Worm (Caenorhabditis elegans) whole organism, mixed stage, embryonic: Measurements from ENCODE around the gene E02C12.9.

ENCODE experiments used
- drap-1 ChIP-seq: fragments of 200-800 bp; sonication (Bioruptor generic); optimal IDR thresholded peaks from 3 replicates; lab custom pipeline; 2018; ENCODE audit warnings: mild to moderate bottlenecking, missing genetic modification characterization, missing compliant biosample characterization
- elt-3 ChIP-seq: fragments of 150-350 bp; optimal IDR thresholded peaks from 2 replicates; lab custom pipeline; 2014; ENCODE audit warnings: missing biosample characterization, missing genetic modification characterization
- mep-1 ChIP-seq: fragments of 150-350 bp; optimal IDR thresholded peaks from 2 replicates; lab custom pipeline; 2017; ENCODE audit warnings: missing biosample characterization, missing genetic modification reagents, missing genetic modification characterization, inconsistent platforms
- pha-4 ChIP-seq: fragments of 150-350 bp; optimal IDR thresholded peaks from 2 replicates; lab custom pipeline; 2018; ENCODE audit warnings: missing biosample characterization, missing genetic modification reagents, missing genetic modification characterization
- snpc-4 ChIP-seq: fragments of 150-350 bp; optimal IDR thresholded peaks from 2 replicates; lab custom pipeline; 2014; ENCODE audit warnings: missing biosample characterization, missing genetic modification characterization
- unc-62 ChIP-seq: fragments of 150-350 bp; optimal IDR thresholded peaks from 2 replicates; lab custom pipeline; 2014; ENCODE audit warnings: missing biosample characterization, missing genetic modification reagents, missing genetic modification characterization
- ztf-11 ChIP-seq: fragments of 150-350 bp; optimal IDR thresholded peaks from 2 replicates; lab custom pipeline; 2014; ENCODE audit warnings: missing biosample characterization, missing genetic modification characterization

DNA sequence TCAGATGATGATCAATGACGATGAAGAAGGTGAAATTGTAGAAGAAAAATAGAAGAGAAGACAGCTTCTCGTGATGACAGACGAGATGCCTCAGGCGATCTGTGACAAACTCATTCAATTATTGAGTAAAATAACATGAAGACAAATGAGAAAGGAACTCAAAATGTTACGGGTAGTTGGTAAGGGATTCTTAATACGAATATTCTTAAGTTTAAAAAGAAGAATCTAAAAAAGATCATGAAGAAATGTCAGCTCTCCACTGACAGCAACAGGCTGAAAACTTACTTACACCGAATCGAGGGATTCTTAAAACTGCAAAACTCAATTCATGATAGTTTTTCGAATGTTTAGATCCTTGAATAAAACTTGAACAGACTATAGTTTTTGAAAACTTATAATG is 39.2 kb upstream of the E02C12.9 start, which contains the start of gene F36D4.4:
- TF ChIP-seq pha-4 (no peak), snpc-4 (no peak), ztf-11 (tag; lab: Kevin White, UChicago) (no peak), elt-3 (tag; lab: Kevin White, UChicago) (no peak), mep-1 (tag; lab: Kevin White, UChicago) (no peak), drap-1 (GFP tag; lab: Kevin White, UChicago) (no peak), unc-62 (GFP tag; lab: Kevin White, UChicago) (no peak)
